Worm (Caenorhabditis elegans) whole organism, L3 larva: Measurements from ENCODE around the gene gar-3.

Experiments used
- egl-27 ChIP-seq: sonication (generic microtip); optimal IDR thresholded peaks from 4 replicates; lab custom pipeline; 2017; ENCODE audit warnings: missing biosample characterization, missing genetic modification reagents, missing genetic modification characterization
- nhr-25 ChIP-seq: sonication (generic microtip); optimal IDR thresholded peaks from 2 replicates; lab custom pipeline; 2017; ENCODE audit warnings: missing biosample characterization, missing genetic modification characterization
- nhr-77 ChIP-seq: fragments of 150-350 bp; optimal IDR thresholded peaks from 2 replicates; lab custom pipeline; 2014; ENCODE audit warnings: missing biosample characterization, missing genetic modification characterization
- pha-4 ChIP-seq: fragments of 150-350 bp; optimal IDR thresholded peaks from 2 replicates; lab custom pipeline; 2014; ENCODE audit warnings: missing biosample characterization, missing genetic modification reagents, missing genetic modification characterization
- snpc-4 ChIP-seq: fragments of 150-350 bp; optimal IDR thresholded peaks from 2 replicates; lab custom pipeline; 2014; ENCODE audit warnings: missing biosample characterization, missing genetic modification characterization
- tbx-2 ChIP-seq: sonication (generic microtip); optimal IDR thresholded peaks from 2 replicates; lab custom pipeline; 2016; ENCODE audit warnings: mild to moderate bottlenecking, missing genetic modification characterization, missing compliant biosample characterization
- unc-39 ChIP-seq: sonication (generic microtip); optimal IDR thresholded peaks from 4 replicates; lab custom pipeline; 2017; ENCODE audit warnings: missing biosample characterization, missing genetic modification characterization

DNA sequence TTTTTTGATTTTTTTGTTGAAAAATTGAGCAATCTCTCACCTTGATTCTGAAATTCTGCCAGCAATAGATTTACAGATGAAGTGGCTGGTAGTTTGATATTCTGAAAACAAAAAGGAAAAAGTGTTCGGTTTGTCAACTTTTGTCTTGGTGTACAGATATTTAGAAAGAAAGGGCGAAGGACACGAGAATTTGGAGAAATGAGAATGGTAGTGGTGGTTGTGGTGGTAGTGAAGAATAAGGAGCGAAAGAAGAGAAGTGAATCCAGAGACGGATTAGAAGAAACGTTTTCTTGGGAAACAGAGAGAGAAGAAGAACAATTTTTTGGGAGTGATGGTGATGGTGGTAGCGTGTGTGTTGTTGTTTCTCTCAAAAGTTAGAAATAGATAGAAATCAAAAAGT is at the start of gene gar-3:
- no peak for TF ChIP-seq egl-27 (tag; lab: Kevin White, UChicago)
- TF ChIP-seq unc-39, result no peak
- no peak for TF ChIP-seq nhr-25 (tag; lab: Kevin White, UChicago)
- no peak for TF ChIP-seq tbx-2 (tag; lab: Kevin White, UChicago)
- TF ChIP-seq snpc-4 (tag; lab: Kevin White, UChicago), result no peak
- TF ChIP-seq pha-4 (tag; lab: Kevin White, UChicago), result no peak
- no peak for TF ChIP-seq nhr-77 (tag; lab: Kevin White, UChicago)
